Fruit fly (Drosophila melanogaster): Measurements from ENCODE around the gene CG1889.

- TF ChIP-seq h (GFP tag; optimal IDR thresholded peaks at IDR 0.05) = no peak
- no peak for TF ChIP-seq Hr83 (GFP tag; optimal IDR thresholded peaks at IDR 0.05; ENCODE audit: poor library complexity, severe bottlenecking)
- no peak for TF ChIP-seq Hr78 (GFP tag; optimal IDR thresholded peaks at IDR 0.05)
- TF ChIP-seq br (GFP tag; optimal IDR thresholded peaks at IDR 0.05) = no peak
- no peak for TF ChIP-seq Jra (GFP tag; optimal IDR thresholded peaks at IDR 0.05)
- TF ChIP-seq N (GFP tag; optimal IDR thresholded peaks at IDR 0.05) = no peak
- no peak for TF ChIP-seq Dfd (GFP tag; optimal IDR thresholded peaks at IDR 0.05)
- no peak for TF ChIP-seq brk (GFP tag; optimal IDR thresholded peaks at IDR 0.05)
- no peak for TF ChIP-seq usp (GFP tag; optimal IDR thresholded peaks at IDR 0.05)
- no peak for TF ChIP-seq pan (optimal IDR thresholded peaks at IDR 0.05)
- TF ChIP-seq ey (GFP tag; optimal IDR thresholded peaks at IDR 0.05) = no peak
- TF ChIP-seq rgr (GFP tag; optimal IDR thresholded peaks at IDR 0.05) = no peak
Observed at dm6 chrX:9977305-9977704, 12.3 kb downstream of the CG1889 start, which contains the start of gene CG43386.

All from whole organism, wandering third instar larva.